Fruit fly (Drosophila melanogaster) ovary, adult (tissue): ENCODE measurements around the gene CG14692.

ENCODE experiments used
- CG17801 ChIP-seq: fragments of 200-800 bp; optimal IDR thresholded peaks from 2 replicates; lab custom pipeline; 2019; ENCODE audit warnings: missing biosample characterization, mild to moderate bottlenecking, missing genetic modification characterization, moderate library complexity; ENCODE audit not compliant: partially characterized antibody

CG14692 gene

dm6 chr3R:10782167-10782566 lies 21.6 kb downstream of the CG14692 start, which contains the start of gene CG42633:
Gene CG42633 (minus strand): TSS chr3R:10782267.
- no peak for TF ChIP-seq CG17801 (GFP tag; lab: Kevin White, UChicago)

dm6 chr3R:10780161-10780560 lies 23.6 kb downstream of the CG14692 start:
- TF ChIP-seq CG17801 (GFP tag; lab: Kevin White, UChicago), result no peak

dm6 chr3R:10779269-10779668 lies 24.5 kb downstream of the CG14692 start, which contains the start of gene Desi:
Gene Desi (plus strand): TSS chr3R:10779569.
- no peak for TF ChIP-seq CG17801 (GFP tag; lab: Kevin White, UChicago)

dm6 chr3R:10778151-10778550 lies 25.6 kb downstream of the CG14692 start:
- no peak for TF ChIP-seq CG17801 (GFP tag; lab: Kevin White, UChicago)

DNA sequence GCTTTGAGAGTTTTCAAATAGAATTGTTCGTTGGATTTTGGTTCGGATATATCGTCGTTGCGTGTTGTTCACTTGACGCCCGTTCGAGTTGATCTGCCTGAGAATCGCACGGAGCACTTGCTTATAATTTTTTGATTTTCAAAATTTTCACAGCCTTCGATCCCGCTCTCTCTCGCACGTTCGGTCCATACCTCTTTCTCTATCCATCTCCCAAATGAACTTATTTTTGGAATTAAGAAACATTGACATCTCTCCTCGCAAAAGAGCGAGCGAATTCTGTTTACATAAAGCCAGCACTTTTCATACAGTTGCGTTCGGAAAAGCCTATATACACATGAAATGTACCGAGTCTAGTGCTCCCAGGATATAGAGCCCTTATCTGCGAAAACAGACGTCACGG lies 26.5 kb downstream of the CG14692 start, which contains the start of the genes CG45076, CG45078 and fau:
Gene CG45076 (minus strand): TSS at position 101 of the 400 bp plus-strand sequence.
Gene CG45078 (minus strand): TSS at position 101 of the 400 bp plus-strand sequence.
Gene fau (minus strand): TSS at position 101 of the 400 bp plus-strand sequence.
- TF ChIP-seq CG17801 (GFP tag; lab: Kevin White, UChicago), result no peak

DNA sequence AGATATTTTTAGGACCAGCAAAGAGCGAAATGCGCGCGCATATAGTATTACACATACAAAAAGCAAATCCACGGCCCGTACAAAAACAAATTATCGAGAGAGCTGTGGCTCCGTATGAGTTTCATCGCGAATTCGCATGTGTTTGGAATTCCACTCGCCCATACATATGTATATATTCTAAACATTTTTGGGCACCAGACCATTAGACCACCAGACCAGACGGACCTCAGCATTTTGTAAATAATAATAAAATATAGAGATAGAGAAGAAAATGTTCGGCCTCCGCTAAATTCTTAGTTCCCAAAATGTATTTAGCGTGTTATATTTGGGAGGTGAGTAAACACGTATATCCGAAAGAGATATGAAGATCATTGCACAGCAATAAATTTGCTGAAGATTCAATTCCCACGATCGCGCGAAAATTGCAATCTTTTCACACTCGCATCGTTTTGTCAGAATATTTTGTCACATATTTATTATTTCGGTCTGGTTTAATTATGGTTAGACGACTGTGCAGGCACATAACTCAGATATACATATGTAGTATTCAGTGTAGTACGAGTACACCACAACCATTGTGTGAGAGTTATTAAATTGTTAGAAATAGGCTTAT lies 27.6 kb downstream of the CG14692 start:
- no peak for TF ChIP-seq CG17801 (GFP tag; lab: Kevin White, UChicago)

DNA sequence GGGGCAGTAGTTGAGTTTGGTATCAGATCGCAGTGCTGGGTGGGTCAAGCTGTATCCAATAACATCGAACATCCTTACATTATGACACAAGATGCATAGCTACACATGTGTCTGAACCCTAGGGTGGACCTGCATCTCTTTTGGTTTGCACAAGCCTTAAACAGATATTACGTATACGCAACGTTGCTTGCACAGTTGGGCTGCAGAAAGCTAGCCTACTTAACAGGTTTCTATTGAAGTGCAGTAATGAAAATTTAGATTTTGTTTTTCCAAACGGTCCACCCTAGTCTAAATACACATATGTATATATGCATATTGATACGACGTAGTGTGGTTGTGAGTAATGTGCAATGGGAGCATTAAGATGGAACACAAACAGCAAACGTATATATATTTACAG lies 28.5 kb downstream of the CG14692 start:
- TF ChIP-seq CG17801 (GFP tag; lab: Kevin White, UChicago), result no peak

dm6 chr3R:10767526-10767925 lies 36.2 kb downstream of the CG14692 start, which contains the start of gene TfIIFbeta:
Gene TfIIFbeta (minus strand): TSS chr3R:10767804.
- TF ChIP-seq CG17801 (GFP tag; lab: Kevin White, UChicago), result no peak

DNA sequence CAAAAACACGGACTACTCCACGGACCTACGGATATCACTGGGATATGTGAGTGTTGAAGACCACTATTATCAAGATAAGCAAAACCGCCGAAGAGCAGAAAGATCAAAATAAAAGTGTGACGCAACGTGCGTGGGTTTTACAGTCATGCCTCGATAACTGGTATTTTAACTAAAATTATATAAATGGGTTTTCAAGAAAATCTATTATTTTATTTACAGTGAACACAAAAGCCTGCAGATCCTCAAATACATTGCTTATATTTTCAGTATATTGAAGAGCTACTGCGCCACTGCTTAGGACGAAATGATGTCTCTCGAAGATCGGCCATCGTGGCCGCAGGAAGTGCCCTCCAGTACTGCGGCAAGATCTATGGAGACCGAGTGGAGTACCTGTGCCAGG lies 41.8 kb downstream of the CG14692 start:
- peak; percentile 4 for TF ChIP-seq CG17801 (GFP tag; lab: Kevin White, UChicago)

dm6 chr3R:10760966-10761855 lies 42.5 kb downstream of the CG14692 start, which contains the start of the genes MED7 and Cap-H2:
Gene MED7 (minus strand): TSS chr3R:10761032.
Gene Cap-H2 (plus strand): TSS chr3R:10761310.
- peak; percentile 63 for TF ChIP-seq CG17801 (GFP tag; lab: Kevin White, UChicago)

dm6 chr3R:10759348-10759847 lies 44.4 kb downstream of the CG14692 start, which contains the start of gene CG31272:
Gene CG31272 (minus strand): TSS chr3R:10759398.
- TF ChIP-seq CG17801 (GFP tag; lab: Kevin White, UChicago), result no peak

- no peak for TF ChIP-seq CG17801 (GFP tag; lab: Kevin White, UChicago)
Observed at dm6 chr3R:10755534-10755933, 48.2 kb downstream of the CG14692 start, which contains the start of gene CG14691. Gene CG14691 (minus strand): TSS chr3R:10755634.

- no peak for TF ChIP-seq CG17801 (GFP tag; lab: Kevin White, UChicago)
Observed at dm6 chr3R:10751061-10751460, 52.7 kb downstream of the CG14692 start, which contains the start of gene TkR86C. Gene TkR86C (minus strand): TSS chr3R:10751228.

DNA sequence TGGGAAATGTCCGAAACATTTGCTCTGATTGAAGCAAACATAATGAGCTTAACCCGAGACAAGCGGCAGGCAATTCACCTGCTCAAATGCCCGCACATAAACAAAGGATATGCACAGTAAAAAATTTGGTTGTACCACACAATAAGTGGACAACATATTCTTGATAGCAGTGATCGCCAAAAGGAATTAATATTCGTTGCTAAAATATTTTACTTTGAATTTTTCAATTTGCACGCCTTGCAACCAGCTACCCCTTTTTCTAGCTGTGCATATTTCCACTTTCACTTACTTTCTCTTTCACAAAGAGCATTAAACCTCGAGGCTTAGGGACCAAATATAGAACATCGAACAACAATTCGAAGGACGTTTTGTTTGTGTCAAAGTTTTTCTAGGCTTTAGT lies 56.1 kb downstream of the CG14692 start:
- TF ChIP-seq CG17801 (GFP tag; lab: Kevin White, UChicago), result no peak
